Fruit fly (Drosophila melanogaster) whole organism, embryonic: ENCODE data around the gene CG6325.
A peak's percentile ranks its signal among the peaks of the same experiment; 100 is the strongest.

Experiments
- ATbp ChIP-seq: fragments of 200-800 bp; sonication (Bioruptor generic); optimal IDR thresholded peaks from 2 replicates; lab custom pipeline; 2017; ENCODE audit warnings: missing biosample characterization, mild to moderate bottlenecking, missing genetic modification characterization, missing genetic modification reagents
- BEAF-32 ChIP-seq: fragments of 200-800 bp; sonication (Bioruptor generic); optimal IDR thresholded peaks from 3 replicates; lab custom pipeline; 2017; ENCODE audit warnings: missing biosample characterization, missing genetic modification characterization, mild to moderate bottlenecking, moderate library complexity, missing genetic modification reagents
- CG10209 ChIP-seq: fragments of 200-800 bp; sonication (Bioruptor generic); optimal IDR thresholded peaks from 3 replicates; lab custom pipeline; 2017; ENCODE audit warnings: missing biosample characterization, mild to moderate bottlenecking, missing genetic modification characterization, missing genetic modification reagents
- CG10274 ChIP-seq: fragments of 200-800 bp; sonication (Bioruptor generic); optimal IDR thresholded peaks from 3 replicates; lab custom pipeline; 2017; ENCODE audit warnings: missing biosample characterization, mild to moderate bottlenecking, missing genetic modification characterization
- CG13424 ChIP-seq: fragments of 200-800 bp; sonication (Bioruptor generic); optimal IDR thresholded peaks from 2 replicates; lab custom pipeline; 2019; ENCODE audit warnings: missing biosample characterization, mild to moderate bottlenecking, missing genetic modification characterization, moderate library complexity
- CG1647 ChIP-seq: fragments of 200-800 bp; sonication (Bioruptor generic); optimal IDR thresholded peaks from 3 replicates; lab custom pipeline; 2016; ENCODE audit warnings: missing biosample characterization, missing genetic modification characterization
- CG2116 ChIP-seq: fragments of 200-800 bp; sonication (Bioruptor generic); optimal IDR thresholded peaks from 3 replicates; lab custom pipeline; 2018; ENCODE audit warnings: missing biosample characterization, mild to moderate bottlenecking, missing genetic modification characterization
- CG4617 ChIP-seq: fragments of 200-800 bp; sonication (Bioruptor generic); optimal IDR thresholded peaks from 3 replicates; lab custom pipeline; 2016; ENCODE audit warnings: missing biosample characterization, missing genetic modification characterization, borderline replicate concordance
- CG4707 ChIP-seq: fragments of 200-800 bp; sonication (Bioruptor generic); optimal IDR thresholded peaks from 2 replicates; lab custom pipeline; 2018; ENCODE audit warnings: missing biosample characterization, mild to moderate bottlenecking, missing genetic modification characterization, moderate library complexity
- CG4854 ChIP-seq: fragments of 200-800 bp; sonication (Bioruptor generic); optimal IDR thresholded peaks from 2 replicates; lab custom pipeline; 2016; ENCODE audit warnings: missing biosample characterization, missing genetic modification characterization, inconsistent platforms
- CG5245 ChIP-seq: fragments of 200-800 bp; sonication (Bioruptor generic); optimal IDR thresholded peaks from 3 replicates; lab custom pipeline; 2016; ENCODE audit warnings: missing biosample characterization, missing genetic modification characterization
- CG7839 ChIP-seq: fragments of 200-800 bp; sonication (Bioruptor generic); optimal IDR thresholded peaks from 3 replicates; lab custom pipeline; 2018; ENCODE audit warnings: missing biosample characterization, mild to moderate bottlenecking, missing genetic modification characterization, moderate library complexity
- CG8281 ChIP-seq: fragments of 200-800 bp; sonication (Bioruptor generic); optimal IDR thresholded peaks from 2 replicates; lab custom pipeline; 2018; ENCODE audit warnings: missing biosample characterization, mild to moderate bottlenecking, missing genetic modification characterization, moderate library complexity
- CG8290 ChIP-seq, 3 experiments: fragments of 200-800 bp; sonication (Bioruptor generic); optimal IDR thresholded peaks; 2 replicates each; lab custom pipeline; 2016 to 2019; ENCODE audit warnings: missing biosample characterization in 3 of 3, missing genetic modification characterization in 3 of 3, mild to moderate bottlenecking in 2 of 3, moderate library complexity in 1 of 3
- CG8924 ChIP-seq: fragments of 200-800 bp; optimal IDR thresholded peaks from 3 replicates; lab custom pipeline; 2019; ENCODE audit warnings: missing biosample characterization, mild to moderate bottlenecking, missing genetic modification characterization, moderate library complexity
- CoRest ChIP-seq: fragments of 200-800 bp; sonication (Bioruptor generic); optimal IDR thresholded peaks from 3 replicates; lab custom pipeline; 2018; ENCODE audit warnings: missing biosample characterization, mild to moderate bottlenecking, missing genetic modification characterization, moderate library complexity
- D19A ChIP-seq: fragments of 200-800 bp; optimal IDR thresholded peaks from 3 replicates; lab custom pipeline; 2019; ENCODE audit warnings: missing biosample characterization, mild to moderate bottlenecking, missing genetic modification characterization, moderate library complexity
- Dll ChIP-seq: fragments of 200-800 bp; sonication (Bioruptor generic); IDR thresholded peaks from 4 replicates; pipeline ENCODE4 v1.3.6; 2022; ENCODE audit warnings: missing biosample characterization, missing genetic modification characterization; ENCODE audit not compliant: partially characterized antibody
- Dp ChIP-seq: fragments of 200-800 bp; sonication (Bioruptor generic); optimal IDR thresholded peaks from 2 replicates; lab custom pipeline; 2018; ENCODE audit warnings: missing biosample characterization, mild to moderate bottlenecking, missing genetic modification characterization, moderate library complexity
- ERR ChIP-seq: fragments of 200-800 bp; sonication (Bioruptor generic); optimal IDR thresholded peaks from 2 replicates; lab custom pipeline; 2016; ENCODE audit warnings: missing biosample characterization, missing genetic modification characterization
- Eip74EF ChIP-seq, 2 experiments: fragments of 200-800 bp in 1 of 2; fragments of >200 bp in 1 of 2; sonication (Bioruptor generic) in 1 of 2; optimal IDR thresholded peaks; 2 replicates each; lab custom pipeline; 2017 to 2019; ENCODE audit warnings: missing biosample characterization in 2 of 2, missing genetic modification characterization in 2 of 2, mild to moderate bottlenecking in 1 of 2, moderate library complexity in 1 of 2
- Fer3 ChIP-seq: fragments of 200-800 bp; sonication (Bioruptor generic); optimal IDR thresholded peaks from 2 replicates; lab custom pipeline; 2018; ENCODE audit warnings: missing biosample characterization, mild to moderate bottlenecking, missing genetic modification characterization, moderate library complexity
- Gug ChIP-seq: fragments of 200-800 bp; sonication (Bioruptor generic); IDR thresholded peaks from 4 replicates; pipeline ENCODE4 v1.3.6; 2022; ENCODE audit warnings: missing biosample characterization, missing genetic modification characterization
- MESR4 ChIP-seq: fragments of 200-800 bp; sonication (Bioruptor generic); optimal IDR thresholded peaks from 2 replicates; lab custom pipeline; 2018; ENCODE audit warnings: missing biosample characterization, mild to moderate bottlenecking, missing genetic modification characterization, moderate library complexity
- MTF-1 ChIP-seq: fragments of 200-800 bp; sonication (Bioruptor generic); optimal IDR thresholded peaks from 2 replicates; lab custom pipeline; 2018; ENCODE audit warnings: missing biosample characterization, mild to moderate bottlenecking, missing genetic modification characterization, borderline replicate concordance
- NC2β ChIP-seq: fragments of 200-800 bp; sonication (Bioruptor generic); optimal IDR thresholded peaks from 2 replicates; lab custom pipeline; 2016; ENCODE audit warnings: missing biosample characterization, missing genetic modification characterization
- PHDP ChIP-seq: fragments of 200-800 bp; sonication (Bioruptor generic); optimal IDR thresholded peaks from 3 replicates; lab custom pipeline; 2018; ENCODE audit warnings: missing biosample characterization, mild to moderate bottlenecking, missing genetic modification characterization, moderate library complexity
- Ravus ChIP-seq: fragments of 200-800 bp; sonication (Bioruptor generic); IDR thresholded peaks from 2 replicates; pipeline ENCODE4 v1.3.6; 2022; ENCODE audit warnings: missing biosample characterization, missing genetic modification characterization
- Vsx1 ChIP-seq: fragments of 200-800 bp; sonication (Bioruptor generic); optimal IDR thresholded peaks from 2 replicates; lab custom pipeline; 2017; ENCODE audit warnings: missing biosample characterization, mild to moderate bottlenecking, missing genetic modification characterization, missing genetic modification reagents
- ase ChIP-seq: fragments of 200-800 bp; sonication (Bioruptor generic); IDR thresholded peaks from 3 replicates; pipeline ENCODE4 v1.3.6; 2022; ENCODE audit warnings: missing biosample characterization, missing genetic modification characterization
- bowl ChIP-seq: fragments of 200-800 bp; sonication (Bioruptor generic); IDR thresholded peaks from 2 replicates; pipeline ENCODE4 v1.3.6; 2022; ENCODE audit warnings: missing biosample characterization, missing genetic modification characterization
- br ChIP-seq: fragments of >200 bp; optimal IDR thresholded peaks from 2 replicates; lab custom pipeline; 2017
- ci ChIP-seq: fragments of 200-800 bp; sonication (Bioruptor generic); IDR thresholded peaks from 3 replicates; pipeline ENCODE4 v1.3.6; 2022; ENCODE audit warnings: missing biosample characterization, missing genetic modification characterization
- crol ChIP-seq: fragments of 200-800 bp; sonication (Bioruptor generic); IDR thresholded peaks from 2 replicates; pipeline ENCODE4 v1.3.6; 2022; ENCODE audit warnings: missing biosample characterization, missing genetic modification characterization
- dpn ChIP-seq, 2 experiments: fragments of 200-800 bp; sonication (Bioruptor generic); optimal IDR thresholded peaks; 3 replicates each; lab custom pipeline; 2016; ENCODE audit warnings: missing biosample characterization in 2 of 2, missing genetic modification characterization in 2 of 2
- ems ChIP-seq: fragments of 200-800 bp; sonication (Bioruptor generic); optimal IDR thresholded peaks from 3 replicates; lab custom pipeline; 2016; ENCODE audit warnings: missing biosample characterization, missing genetic modification characterization
- jumu ChIP-seq: fragments of 200-800 bp; sonication (Bioruptor generic); optimal IDR thresholded peaks from 3 replicates; lab custom pipeline; 2016; ENCODE audit warnings: missing biosample characterization, missing genetic modification characterization
- lov ChIP-seq, 2 experiments: fragments of 200-800 bp in 1 of 2; fragments of >200 bp in 1 of 2; sonication (Bioruptor generic) in 1 of 2; IDR thresholded peaks in 1 of 2; optimal IDR thresholded peaks in 1 of 2; 2 replicates in 1 of 2; 3 replicates in 1 of 2; pipeline versions ENCODE4 v1.3.6 to Lab custom; 2017 to 2022; ENCODE audit warnings: missing biosample characterization in 1 of 2, missing genetic modification characterization in 1 of 2
- mld ChIP-seq: fragments of 200-800 bp; sonication (Bioruptor generic); IDR thresholded peaks from 3 replicates; pipeline ENCODE4 v1.3.6; 2022; ENCODE audit warnings: missing biosample characterization, missing genetic modification characterization; ENCODE audit not compliant: partially characterized antibody
- nau ChIP-seq: fragments of 200-800 bp; sonication (Bioruptor generic); optimal IDR thresholded peaks from 3 replicates; lab custom pipeline; 2017; ENCODE audit warnings: missing biosample characterization, mild to moderate bottlenecking, missing genetic modification characterization, missing genetic modification reagents
- oc ChIP-seq: fragments of 200-800 bp; sonication (Bioruptor generic); optimal IDR thresholded peaks from 2 replicates; lab custom pipeline; 2018; ENCODE audit warnings: missing biosample characterization, mild to moderate bottlenecking, missing genetic modification characterization, moderate library complexity
- otp ChIP-seq: fragments of 200-800 bp; sonication (Bioruptor generic); IDR thresholded peaks from 3 replicates; pipeline ENCODE4, ENCODE4 v1.3.6; 2022; ENCODE audit warnings: missing biosample characterization, missing genetic modification characterization
- run ChIP-seq: fragments of 200-800 bp; sonication (Bioruptor generic); optimal IDR thresholded peaks from 3 replicates; lab custom pipeline; 2018; ENCODE audit warnings: missing biosample characterization, mild to moderate bottlenecking, missing genetic modification characterization
- sens ChIP-seq: fragments of 200-800 bp; sonication (Bioruptor generic); peaks from one replicate; lab custom pipeline; 2016; ENCODE audit warnings: missing biosample characterization, missing genetic modification characterization
- sna ChIP-seq: fragments of 200-800 bp; sonication (Bioruptor generic); IDR thresholded peaks from 2 replicates; pipeline ENCODE4 v1.3.6; 2022; ENCODE audit warnings: missing biosample characterization, missing genetic modification characterization; ENCODE audit not compliant: partially characterized antibody
- unc-4 ChIP-seq: fragments of 200-800 bp; sonication (Bioruptor generic); IDR thresholded peaks from 2 replicates; pipeline ENCODE4 v1.3.6; 2022; ENCODE audit warnings: missing biosample characterization, missing genetic modification characterization; ENCODE audit not compliant: partially characterized antibody
- zen ChIP-seq: fragments of 200-800 bp; sonication (Bioruptor generic); optimal IDR thresholded peaks from 3 replicates; lab custom pipeline; 2018; ENCODE audit warnings: missing biosample characterization, mild to moderate bottlenecking, missing genetic modification characterization, moderate library complexity

Gene CG6325

dm6 chr3R:10388128-10389026, 18.7 kb downstream of the CG6325 start, which contains the start of gene cwo (continued):
- TF ChIP-seq crol (GFP tag; lab: Robert Waterston, UW) (no peak), sna (GFP tag; lab: Robert Waterston, UW) (no peak), BEAF-32 (GFP tag; lab: Kevin White, UChicago) (no peak), CG4617 (no peak), zen (tag; lab: Kevin White, UChicago) (no peak), br (no peak), CG10274 (GFP tag; lab: Kevin White, UChicago) (no peak), ci (GFP tag; lab: Robert Waterston, UW) (no peak), CG4707 (GFP tag; lab: Kevin White, UChicago) (peak; percentile 8), Dp (GFP tag; lab: Kevin White, UChicago) (no peak), CG5245 (GFP tag; lab: Kevin White, UChicago) (no peak), nau (GFP tag; lab: Kevin White, UChicago) (no peak), CG13424 (peak; percentile 19), CG2116 (GFP tag; lab: Kevin White, UChicago) (peak; percentile 5), CG8281 (tag; lab: Kevin White, UChicago) (no peak), unc-4 (GFP tag; lab: Robert Waterston, UW) (no peak), CG1647 (no peak), CG8290 (GFP tag; optimal IDR thresholded peaks at IDR 0.05; lab: Kevin White, UChicago) (peak; percentile 43), CG8290 (tag; optimal IDR thresholded peaks at IDR 0.05; lab: Kevin White, UChicago) (peak; percentile 37 to 53), bowl (GFP tag; lab: Robert Waterston, UW) (no peak), CG4854 (no peak), mld (no peak), CG7839 (tag; lab: Kevin White, UChicago) (no peak), Gug (GFP tag; lab: Robert Waterston, UW) (peak; percentile 36; the same call in 1 of the 4 replicates), PHDP (tag; lab: Kevin White, UChicago) (no peak), Fer3 (peak; percentile 31), CG8924 (no peak), ase (GFP tag; lab: Robert Waterston, UW) (no peak), Dll (GFP tag; lab: Robert Waterston, UW) (no peak), ERR (GFP tag; lab: Kevin White, UChicago) (peak; percentile 2), Ravus (GFP tag; lab: Robert Waterston, UW) (no peak), lov (optimal IDR thresholded peaks at IDR 0.05; lab: Kevin White, UChicago) (no peak), lov (GFP tag; IDR thresholded peaks at IDR 0.05; lab: Robert Waterston, UW) (no peak), otp (no peak), Eip74EF (GFP tag; optimal IDR thresholded peaks at IDR 0.05; lab: Kevin White, UChicago) (peak in 1 of 2 experiments; percentile 20), jumu (GFP tag; lab: Kevin White, UChicago) (no peak), oc (tag; lab: Kevin White, UChicago) (no peak), MTF-1 (GFP tag; lab: Kevin White, UChicago) (peak; percentile 48), D19A (peak; percentile 89), CG10209 (peak; percentile 13), Vsx1 (GFP tag; lab: Kevin White, UChicago) (peak; percentile 60), ATbp (peak; percentile 77), ems (no peak), dpn (GFP tag; optimal IDR thresholded peaks at IDR 0.05; lab: Kevin White, UChicago) (no peak), MESR4 (no peak), NC2β (GFP tag; lab: Kevin White, UChicago) (no peak), CoRest (no peak), run (tag; lab: Kevin White, UChicago) (no peak), sens (GFP tag; lab: Kevin White, UChicago) (peak; percentile 88)
